Fruit fly (Drosophila melanogaster) whole organism, embryonic: ENCODE measurements around the gene CG14720.

Experiments used
- Abd-B ChIP-seq: fragments of 200-800 bp; sonication (Bioruptor generic); optimal IDR thresholded peaks from 2 replicates; lab custom pipeline; 2018; ENCODE audit warnings: missing biosample characterization, mild to moderate bottlenecking, missing genetic modification characterization, moderate library complexity
- Asciz ChIP-seq: fragments of 200-800 bp; sonication (Bioruptor generic); optimal IDR thresholded peaks from 2 replicates; lab custom pipeline; 2017; ENCODE audit warnings: missing biosample characterization, mild to moderate bottlenecking, missing genetic modification characterization, missing genetic modification reagents
- Atf-2 ChIP-seq: fragments of 200-800 bp; sonication (Bioruptor generic); optimal IDR thresholded peaks from 2 replicates; lab custom pipeline; 2016; ENCODE audit warnings: missing biosample characterization, missing genetic modification characterization
- CG10209 ChIP-seq: fragments of 200-800 bp; sonication (Bioruptor generic); optimal IDR thresholded peaks from 3 replicates; lab custom pipeline; 2017; ENCODE audit warnings: missing biosample characterization, mild to moderate bottlenecking, missing genetic modification characterization, missing genetic modification reagents
- CG11504 ChIP-seq: fragments of 200-800 bp; sonication (Bioruptor generic); optimal IDR thresholded peaks from 3 replicates; lab custom pipeline; 2019; ENCODE audit warnings: missing biosample characterization, mild to moderate bottlenecking, missing genetic modification characterization, moderate library complexity
- CG12659 ChIP-seq: fragments of 200-800 bp; sonication (Bioruptor generic); optimal IDR thresholded peaks from 3 replicates; lab custom pipeline; 2017; ENCODE audit warnings: mild to moderate bottlenecking, missing biosample characterization, missing genetic modification reagents, missing genetic modification characterization
- CG13287 ChIP-seq: fragments of 200-800 bp; sonication (Bioruptor generic); IDR thresholded peaks from 2 replicates; pipeline ENCODE4 v1.3.6; 2022; ENCODE audit warnings: missing biosample characterization, missing genetic modification characterization; ENCODE audit not compliant: partially characterized antibody
- CG13424 ChIP-seq: fragments of 200-800 bp; sonication (Bioruptor generic); optimal IDR thresholded peaks from 2 replicates; lab custom pipeline; 2019; ENCODE audit warnings: missing biosample characterization, mild to moderate bottlenecking, missing genetic modification characterization, moderate library complexity
- CG1647 ChIP-seq: fragments of 200-800 bp; sonication (Bioruptor generic); optimal IDR thresholded peaks from 3 replicates; lab custom pipeline; 2016; ENCODE audit warnings: missing biosample characterization, missing genetic modification characterization
- CG18262 ChIP-seq: fragments of 200-800 bp; optimal IDR thresholded peaks from 3 replicates; lab custom pipeline; 2019; ENCODE audit warnings: missing biosample characterization, mild to moderate bottlenecking, missing genetic modification characterization, moderate library complexity
- CG2116 ChIP-seq: fragments of 200-800 bp; sonication (Bioruptor generic); optimal IDR thresholded peaks from 3 replicates; lab custom pipeline; 2018; ENCODE audit warnings: missing biosample characterization, mild to moderate bottlenecking, missing genetic modification characterization
- CG2199 ChIP-seq: fragments of 200-800 bp; sonication (Bioruptor generic); IDR thresholded peaks from 3 replicates; pipeline ENCODE4 v1.3.6; 2022; ENCODE audit warnings: missing biosample characterization, missing genetic modification characterization
- CG2712 ChIP-seq: fragments of 200-800 bp; optimal IDR thresholded peaks from 3 replicates; lab custom pipeline; 2019; ENCODE audit warnings: missing biosample characterization, mild to moderate bottlenecking, missing genetic modification characterization, moderate library complexity
- CG2889 ChIP-seq: fragments of 200-800 bp; sonication (Bioruptor generic); IDR thresholded peaks from 3 replicates; pipeline ENCODE4 v1.3.6; 2022; ENCODE audit warnings: missing biosample characterization, missing genetic modification characterization
- CG3995 ChIP-seq: fragments of 200-800 bp; sonication (Bioruptor generic); optimal IDR thresholded peaks from 3 replicates; lab custom pipeline; 2016; ENCODE audit warnings: missing biosample characterization, missing genetic modification characterization
- CG4282 ChIP-seq: fragments of 200-800 bp; sonication (Bioruptor generic); optimal IDR thresholded peaks from 2 replicates; lab custom pipeline; 2016; ENCODE audit warnings: missing biosample characterization, missing genetic modification characterization
- CG5180 ChIP-seq: fragments of 200-800 bp; sonication (Bioruptor generic); optimal IDR thresholded peaks from 3 replicates; lab custom pipeline; 2017; ENCODE audit warnings: missing biosample characterization, missing genetic modification characterization, mild to moderate bottlenecking, moderate library complexity, missing genetic modification reagents
- CG6654 ChIP-seq: fragments of 200-800 bp; sonication (Bioruptor generic); optimal IDR thresholded peaks from 2 replicates; lab custom pipeline; 2017; ENCODE audit warnings: missing biosample characterization, mild to moderate bottlenecking, missing genetic modification characterization
- CTCF ChIP-seq: fragments of 200-800 bp; sonication (Bioruptor generic); optimal IDR thresholded peaks from 2 replicates; lab custom pipeline; 2017; ENCODE audit warnings: missing biosample characterization, mild to moderate bottlenecking, missing genetic modification characterization, moderate library complexity
- CoRest ChIP-seq: fragments of 200-800 bp; sonication (Bioruptor generic); optimal IDR thresholded peaks from 3 replicates; lab custom pipeline; 2018; ENCODE audit warnings: missing biosample characterization, mild to moderate bottlenecking, missing genetic modification characterization, moderate library complexity
- D ChIP-seq, 2 experiments: fragments of 200-800 bp in 1 of 2; fragments of >200 bp in 1 of 2; sonication (Bioruptor generic) in 1 of 2; optimal IDR thresholded peaks; 2 replicates in 1 of 2; 3 replicates in 1 of 2; lab custom pipeline; 2017; ENCODE audit warnings: mild to moderate bottlenecking in 1 of 2, missing biosample characterization in 1 of 2, missing genetic modification characterization in 1 of 2, missing genetic modification reagents in 1 of 2
- Fer3 ChIP-seq: fragments of 200-800 bp; sonication (Bioruptor generic); optimal IDR thresholded peaks from 2 replicates; lab custom pipeline; 2018; ENCODE audit warnings: missing biosample characterization, mild to moderate bottlenecking, missing genetic modification characterization, moderate library complexity
- HmgD ChIP-seq: fragments of 200-800 bp; sonication (Bioruptor generic); optimal IDR thresholded peaks from 3 replicates; lab custom pipeline; 2016; ENCODE audit warnings: missing biosample characterization, missing genetic modification characterization
- Hsf ChIP-seq: fragments of 200-800 bp; sonication (Bioruptor generic); optimal IDR thresholded peaks from 3 replicates; lab custom pipeline; 2016; ENCODE audit warnings: missing biosample characterization, missing genetic modification characterization
- Jarid2 ChIP-seq: fragments of 200-800 bp; sonication (Bioruptor generic); optimal IDR thresholded peaks from 3 replicates; lab custom pipeline; 2017; ENCODE audit warnings: mild to moderate bottlenecking, missing biosample characterization, missing genetic modification reagents, missing genetic modification characterization
- Lhr ChIP-seq: fragments of 200-800 bp; sonication (Bioruptor generic); optimal IDR thresholded peaks from 3 replicates; lab custom pipeline; 2017; ENCODE audit warnings: mild to moderate bottlenecking, missing biosample characterization, missing genetic modification reagents, missing genetic modification characterization
- Meics ChIP-seq: fragments of 200-800 bp; sonication (Bioruptor generic); optimal IDR thresholded peaks from 2 replicates; lab custom pipeline; 2017; ENCODE audit warnings: missing biosample characterization, mild to moderate bottlenecking, missing genetic modification characterization
- Mrtf ChIP-seq: fragments of 200-800 bp; sonication (Bioruptor generic); IDR thresholded peaks from 3 replicates; pipeline ENCODE4 v1.3.6; 2022; ENCODE audit warnings: missing biosample characterization, missing genetic modification characterization
- Nf-YB ChIP-seq: fragments of 200-800 bp; sonication (Bioruptor generic); optimal IDR thresholded peaks from 3 replicates; lab custom pipeline; 2019; ENCODE audit warnings: missing biosample characterization, mild to moderate bottlenecking, missing genetic modification characterization, moderate library complexity
- Opbp ChIP-seq: fragments of 200-800 bp; sonication (Bioruptor generic); IDR thresholded peaks from 3 replicates; pipeline ENCODE4 v1.3.6; 2022; ENCODE audit warnings: missing biosample characterization, missing genetic modification characterization; ENCODE audit not compliant: partially characterized antibody
- Rfx ChIP-seq: fragments of 200-800 bp; sonication (Bioruptor generic); IDR thresholded peaks from 2 replicates; pipeline ENCODE4 v1.3.6; 2022; ENCODE audit warnings: missing biosample characterization, missing genetic modification characterization
- Rx ChIP-seq: fragments of 200-800 bp; sonication (Bioruptor generic); IDR thresholded peaks from 2 replicates; pipeline ENCODE4 v1.3.6; 2022; ENCODE audit warnings: missing biosample characterization, missing genetic modification characterization
- Side ChIP-seq: fragments of 200-800 bp; sonication (Bioruptor generic); optimal IDR thresholded peaks from 2 replicates; lab custom pipeline; 2016; ENCODE audit warnings: missing biosample characterization, missing genetic modification characterization
- Sry-δ ChIP-seq: fragments of 200-800 bp; sonication (Bioruptor generic); optimal IDR thresholded peaks from 2 replicates; lab custom pipeline; 2016; ENCODE audit warnings: missing biosample characterization, missing genetic modification characterization
- YL-1 ChIP-seq: fragments of 200-800 bp; sonication (Bioruptor generic); optimal IDR thresholded peaks from 3 replicates; lab custom pipeline; 2017; ENCODE audit warnings: missing biosample characterization, mild to moderate bottlenecking, missing genetic modification characterization
- ase ChIP-seq: fragments of 200-800 bp; sonication (Bioruptor generic); IDR thresholded peaks from 3 replicates; pipeline ENCODE4 v1.3.6; 2022; ENCODE audit warnings: missing biosample characterization, missing genetic modification characterization
- bsh ChIP-seq, 2 experiments: fragments of 200-800 bp; sonication (Bioruptor generic); optimal IDR thresholded peaks; 2 replicates each; lab custom pipeline; 2017 to 2018; ENCODE audit warnings: mild to moderate bottlenecking in 2 of 2, missing biosample characterization in 2 of 2, missing genetic modification characterization in 2 of 2, moderate library complexity in 1 of 2
- chn ChIP-seq: fragments of 200-800 bp; sonication (Bioruptor generic); optimal IDR thresholded peaks from 2 replicates; lab custom pipeline; 2016; ENCODE audit warnings: missing biosample characterization, missing genetic modification characterization
- ci ChIP-seq: fragments of 200-800 bp; sonication (Bioruptor generic); IDR thresholded peaks from 3 replicates; pipeline ENCODE4 v1.3.6; 2022; ENCODE audit warnings: missing biosample characterization, missing genetic modification characterization
- emc ChIP-seq: fragments of 200-800 bp; sonication (Bioruptor generic); optimal IDR thresholded peaks from 2 replicates; lab custom pipeline; 2016; ENCODE audit warnings: missing biosample characterization, missing genetic modification characterization
- hkb ChIP-seq, 2 experiments: fragments of 200-800 bp in 1 of 2; fragments of >200 bp in 1 of 2; sonication (Bioruptor generic) in 1 of 2; IDR thresholded peaks in 1 of 2; optimal IDR thresholded peaks in 1 of 2; 2 replicates each; pipeline versions ENCODE4 v1.3.6 to Lab custom; 2017 to 2022; ENCODE audit warnings: missing biosample characterization in 1 of 2, missing genetic modification characterization in 1 of 2
- mirr ChIP-seq: fragments of 200-800 bp; sonication (Bioruptor generic); optimal IDR thresholded peaks from 3 replicates; lab custom pipeline; 2018; ENCODE audit warnings: missing biosample characterization, mild to moderate bottlenecking, missing genetic modification characterization
- nerfin-2 ChIP-seq: fragments of 200-800 bp; sonication (Bioruptor generic); IDR thresholded peaks from 2 replicates; pipeline ENCODE4 v1.3.6; 2022; ENCODE audit warnings: missing biosample characterization, missing genetic modification characterization; ENCODE audit not compliant: partially characterized antibody
- pan ChIP-seq, 4 experiments: fragments of >200 bp in 3 of 4; fragments of 200-800 bp in 1 of 4; sonication (Bioruptor generic) in 1 of 4; optimal IDR thresholded peaks in 3 of 4; IDR thresholded peaks in 1 of 4; 2 replicates each; pipeline versions ENCODE4 v1.3.6 to Lab custom; 2017 to 2022; ENCODE audit warnings: missing biosample characterization in 2 of 4, missing genetic modification characterization in 2 of 4, mixed read lengths in 1 of 4
- sens ChIP-seq: fragments of 200-800 bp; sonication (Bioruptor generic); peaks from one replicate; lab custom pipeline; 2016; ENCODE audit warnings: missing biosample characterization, missing genetic modification characterization
- sens-2 ChIP-seq: fragments of 200-800 bp; sonication (Bioruptor generic); IDR thresholded peaks from 2 replicates; pipeline ENCODE4 v1.3.6; 2022; ENCODE audit warnings: missing biosample characterization, missing genetic modification characterization
- slp2 ChIP-seq: fragments of 200-800 bp; sonication (Bioruptor generic); optimal IDR thresholded peaks from 2 replicates; lab custom pipeline; 2016; ENCODE audit warnings: missing biosample characterization, missing genetic modification characterization
- vfl ChIP-seq: fragments of 200-800 bp; sonication (Bioruptor generic); optimal IDR thresholded peaks from 2 replicates; lab custom pipeline; 2016; ENCODE audit warnings: missing biosample characterization, missing genetic modification characterization

Gene CG14720

dm6 chr3R:11663441-11663840, 48.0 kb upstream of the CG14720 start (continued):
- TF ChIP-seq Asciz (peak; percentile 45), Side (GFP tag; lab: Kevin White, UChicago) (no peak), hkb (optimal IDR thresholded peaks at IDR 0.05; lab: Kevin White, UChicago) (no peak), hkb (GFP tag; IDR thresholded peaks at IDR 0.05; lab: Robert Waterston, UW) (peak; percentile 38; the same call in 1 of the 2 replicates), Mrtf (GFP tag; lab: Robert Waterston, UW) (0 out of 3 replicates have a peak, but pooled peaks have one; percentile 22), nerfin-2 (GFP tag; lab: Robert Waterston, UW) (no peak), YL-1 (no peak), CoRest (tag; lab: Kevin White, UChicago) (peak; percentile 64), CG12659 (GFP tag; lab: Kevin White, UChicago) (peak; percentile 28), Abd-B (GFP tag; lab: Kevin White, UChicago) (peak; percentile 49), CG13424 (peak; percentile 65), CG18262 (tag; lab: Kevin White, UChicago) (peak; percentile 68), bsh (GFP tag; optimal IDR thresholded peaks at IDR 0.05; lab: Kevin White, UChicago) (peak in 1 of 2 experiments; percentile 31), emc (GFP tag; lab: Kevin White, UChicago) (no peak), CG5180 (GFP tag; lab: Kevin White, UChicago) (peak; percentile 13), Hsf (GFP tag; lab: Kevin White, UChicago) (peak; percentile 20), Fer3 (tag; lab: Kevin White, UChicago) (peak; percentile 29), Meics (GFP tag; lab: Kevin White, UChicago) (peak; percentile 48), sens (GFP tag; lab: Kevin White, UChicago) (peak; percentile 13), CG10209 (peak; percentile 49), slp2 (GFP tag; lab: Kevin White, UChicago) (no peak), CG11504 (tag; lab: Kevin White, UChicago) (peak; percentile 77)

DNA sequence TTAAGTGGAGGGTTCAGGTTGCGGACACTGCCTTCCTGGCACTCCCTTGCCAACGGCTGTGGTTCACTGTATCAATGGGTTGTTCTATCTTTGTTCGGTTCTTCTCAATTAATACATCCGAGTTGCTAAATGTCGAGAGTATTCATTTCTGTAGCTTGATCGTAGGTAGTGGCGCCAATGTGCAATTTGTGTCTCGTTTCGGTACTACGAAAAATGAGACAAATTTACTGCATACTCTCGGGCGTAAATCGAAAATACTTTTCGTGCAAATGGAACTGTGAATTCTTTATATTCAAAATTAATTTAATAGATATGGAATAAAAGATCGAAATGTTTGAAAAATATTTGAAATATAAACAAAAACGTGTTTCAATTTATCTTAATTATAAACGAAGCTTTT, 46.0 kb upstream of the CG14720 start:
- TF ChIP-seq CG13287 (peak; percentile 16; the same call in 1 of the 2 replicates), mirr (GFP tag; lab: Kevin White, UChicago) (no peak), Lhr (GFP tag; lab: Kevin White, UChicago) (peak; percentile 26), CG2712 (tag; lab: Kevin White, UChicago) (peak; percentile 13), Jarid2 (GFP tag; lab: Kevin White, UChicago) (no peak), pan (optimal IDR thresholded peaks at IDR 0.05; lab: Kevin White, UChicago) (no peak), pan (GFP tag; optimal IDR thresholded peaks at IDR 0.05 in 1 of 2, IDR thresholded peaks at IDR 0.05 in 1 of 2) (peak in 1 of 2 experiments; percentile 27), Rfx (0 out of 2 replicates have a peak, but pooled peaks have one; percentile 5), HmgD (GFP tag; lab: Kevin White, UChicago) (no peak), chn (GFP tag; lab: Kevin White, UChicago) (no peak), CG2889 (no peak), CG2199 (GFP tag; lab: Robert Waterston, UW) (0 out of 3 replicates have a peak, but pooled peaks have one; percentile 35), sens-2 (GFP tag; lab: Robert Waterston, UW) (no peak), Opbp (GFP tag; lab: Robert Waterston, UW) (peak; percentile 36; the same call in 1 of the 3 replicates), CTCF (peak; percentile 97), Sry-δ (GFP tag; lab: Kevin White, UChicago) (no peak), CG6654 (no peak), Nf-YB (GFP tag; lab: Kevin White, UChicago) (no peak), CG1647 (GFP tag; lab: Kevin White, UChicago) (no peak), Rx (GFP tag; lab: Robert Waterston, UW) (no peak), vfl (GFP tag; lab: Kevin White, UChicago) (no peak), ci (GFP tag; lab: Robert Waterston, UW) (0 out of 3 replicates have a peak, but pooled peaks have one; percentile 21), D (optimal IDR thresholded peaks at IDR 0.05; lab: Kevin White, UChicago) (no peak), D (GFP tag; optimal IDR thresholded peaks at IDR 0.05; lab: Kevin White, UChicago) (no peak), ase (GFP tag; lab: Robert Waterston, UW) (0 out of 3 replicates have a peak, but pooled peaks have one; percentile 8), Atf-2 (GFP tag; lab: Kevin White, UChicago) (no peak), CG2116 (peak; percentile 4), CG3995 (GFP tag; lab: Kevin White, UChicago) (peak; percentile 17), CG4282 (GFP tag; lab: Kevin White, UChicago) (no peak)
